Worm (Caenorhabditis elegans): ENCODE measurements around the gene Y32B12B.8.

Gene Y32B12B.8

ce11 chrV:16536701-16537100 lies 1.4 kb downstream of the Y32B12B.8 start, which contains the start of gene Y32B12B.1:
Gene Y32B12B.1 (plus strand): TSS chrV:16537001.
- TF ChIP-seq F13H6.1 (tag; optimal IDR thresholded peaks at IDR 0.05) = no peak

- TF ChIP-seq mdl-1 (tag; optimal IDR thresholded peaks at IDR 0.05) (peak in 1 of 2 experiments; percentile 36), sma-3 (GFP tag; optimal IDR thresholded peaks at IDR 0.05) (peak; percentile 12), nhr-129 (tag; optimal IDR thresholded peaks at IDR 0.05) (peak; percentile 3), R02D3.7 (tag; optimal IDR thresholded peaks at IDR 0.05) (no peak), lsy-2 (tag; optimal IDR thresholded peaks at IDR 0.05) (peak; percentile 90 to 97), aly-2 (tag; optimal IDR thresholded peaks at IDR 0.05) (no peak), ZK546.5 (tag; optimal IDR thresholded peaks at IDR 0.05) (no peak), unc-55 (GFP tag; optimal IDR thresholded peaks at IDR 0.05) (peak; percentile 80), ama-1 (optimal IDR thresholded peaks at IDR 0.05) (no peak), C34F6.9 (tag; optimal IDR thresholded peaks at IDR 0.05) (peak; percentile 44), F13H6.1 (tag; optimal IDR thresholded peaks at IDR 0.05) (no peak), gmeb-1 (tag; optimal IDR thresholded peaks at IDR 0.05) (peak; percentile 72)
Observed at ce11 chrV:16537908-16538446, 2.7 kb downstream of the Y32B12B.8 start, which contains the start of gene Y32B12B.2. Gene Y32B12B.2 (plus strand): TSS chrV:16538396.

- no peak for TF ChIP-seq ama-1 (optimal IDR thresholded peaks at IDR 0.05)
- no peak for TF ChIP-seq lsy-2 (tag; optimal IDR thresholded peaks at IDR 0.05)
- TF ChIP-seq skn-1 (tag; optimal IDR thresholded peaks at IDR 0.05) = no peak
- no peak for TF ChIP-seq lin-13 (GFP tag; optimal IDR thresholded peaks at IDR 0.05)
- TF ChIP-seq mab-5 (tag; optimal IDR thresholded peaks at IDR 0.05) = no peak
- no peak for TF ChIP-seq nhr-129 (tag; optimal IDR thresholded peaks at IDR 0.05)
- no peak for TF ChIP-seq nhr-77 (tag; optimal IDR thresholded peaks at IDR 0.05)
Observed at ce11 chrV:16539666-16540065, 4.4 kb downstream of the Y32B12B.8 start.

- TF ChIP-seq alr-1 (tag; optimal IDR thresholded peaks at IDR 0.05) (no peak), mab-5 (tag; optimal IDR thresholded peaks at IDR 0.05) (no peak), aly-2 (tag; optimal IDR thresholded peaks at IDR 0.05) (no peak), mbf-1 (tag; optimal IDR thresholded peaks at IDR 0.05) (no peak), nhr-77 (tag; optimal IDR thresholded peaks at IDR 0.05) (no peak), ama-1 (optimal IDR thresholded peaks at IDR 0.05) (no peak), sem-4 (tag; optimal IDR thresholded peaks at IDR 0.05) (no peak), mdl-1 (tag; optimal IDR thresholded peaks at IDR 0.05) (no peak), nhr-129 (tag; optimal IDR thresholded peaks at IDR 0.05) (no peak), crh-2 (tag; optimal IDR thresholded peaks at IDR 0.05) (no peak), sma-3 (GFP tag; optimal IDR thresholded peaks at IDR 0.05) (no peak), unc-62 (GFP tag; optimal IDR thresholded peaks at IDR 0.05) (no peak), ZK546.5 (tag; optimal IDR thresholded peaks at IDR 0.05) (no peak), dmd-4 (tag; optimal IDR thresholded peaks at IDR 0.05) (no peak), nhr-237 (tag; optimal IDR thresholded peaks at IDR 0.05) (no peak), ztf-1 (GFP tag; conservative IDR thresholded peaks at IDR 0.05) (no peak)
Observed at ce11 chrV:16540657-16541056, 5.4 kb downstream of the Y32B12B.8 start.

DNA sequence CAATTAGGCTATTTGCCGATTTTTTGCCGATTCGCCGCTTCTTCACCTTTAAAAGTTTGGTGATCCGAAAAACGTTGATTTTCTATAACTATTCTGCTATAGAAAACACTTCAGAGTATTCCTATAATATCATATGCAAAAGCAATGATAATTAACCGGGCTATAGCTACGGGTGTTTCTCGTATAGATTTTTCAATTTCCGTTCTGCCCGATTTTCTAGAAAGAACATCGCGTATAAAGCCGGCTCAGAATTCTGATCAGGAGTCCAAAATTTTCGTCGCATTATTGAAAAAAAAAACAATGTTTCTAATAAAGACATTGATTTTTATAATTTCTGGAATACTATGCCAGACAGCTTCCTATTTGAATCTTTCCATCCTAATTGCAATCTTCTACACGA lies 15.4 kb downstream of the Y32B12B.8 start, which contains the start of gene srbc-65:
TSS of gene srbc-65 (plus strand) at position 301 of the 400 bp plus-strand sequence.
- TF ChIP-seq unc-62 (GFP tag; optimal IDR thresholded peaks at IDR 0.05) (no peak), alr-1 (tag; optimal IDR thresholded peaks at IDR 0.05) (no peak), F13H6.1 (tag; optimal IDR thresholded peaks at IDR 0.05) (no peak), ceh-16 (tag; optimal IDR thresholded peaks at IDR 0.05) (no peak), mbf-1 (tag; optimal IDR thresholded peaks at IDR 0.05) (no peak)

- TF ChIP-seq unc-39 (tag; optimal IDR thresholded peaks at IDR 0.05) (no peak), nhr-25 (tag; optimal IDR thresholded peaks at IDR 0.05) (no peak), ceh-16 (tag; optimal IDR thresholded peaks at IDR 0.05) (no peak), lsy-2 (tag; optimal IDR thresholded peaks at IDR 0.05) (no peak), zag-1 (tag; optimal IDR thresholded peaks at IDR 0.05) (no peak), lin-39 (tag; optimal IDR thresholded peaks at IDR 0.05) (no peak), elt-1 (tag; optimal IDR thresholded peaks at IDR 0.05) (no peak), nhr-11 (tag; optimal IDR thresholded peaks at IDR 0.05) (no peak), aly-2 (tag; optimal IDR thresholded peaks at IDR 0.05) (no peak), ZK546.5 (tag; optimal IDR thresholded peaks at IDR 0.05) (no peak), snpc-4 (tag; optimal IDR thresholded peaks at IDR 0.05) (no peak), nhr-129 (tag; optimal IDR thresholded peaks at IDR 0.05) (no peak), fos-1 (tag; optimal IDR thresholded peaks at IDR 0.05) (no peak), unc-55 (GFP tag; optimal IDR thresholded peaks at IDR 0.05) (no peak), ceh-82 (tag; optimal IDR thresholded peaks at IDR 0.05) (no peak), ztf-4 (tag; optimal IDR thresholded peaks at IDR 0.05) (no peak), nhr-23 (tag; optimal IDR thresholded peaks at IDR 0.05) (no peak), dmd-4 (tag; optimal IDR thresholded peaks at IDR 0.05) (no peak)
Observed at ce11 chrV:16552929-16553328, 17.7 kb downstream of the Y32B12B.8 start, which contains the start of gene Y32B12B.4. Gene Y32B12B.4 (plus strand): TSS chrV:16553327.

All from whole organism, L2 larva.